Worm (Caenorhabditis elegans): Measurements from ENCODE around the gene F59A2.5.

Gene F59A2.5

ce11 chrIII:3430667-3431066, 26.0 kb downstream of the F59A2.5 start:
- no peak for TF ChIP-seq pag-3 (tag; optimal IDR thresholded peaks at IDR 0.05; ENCODE audit: borderline replicate concordance, insufficient read depth)

- TF ChIP-seq sptf-1 (tag; optimal IDR thresholded peaks at IDR 0.05) (no peak), blmp-1 (tag; optimal IDR thresholded peaks at IDR 0.05) (no peak), zag-1 (tag; optimal IDR thresholded peaks at IDR 0.05) (no peak), nhr-71 (tag; optimal IDR thresholded peaks at IDR 0.05) (no peak), hlh-17 (GFP tag; optimal IDR thresholded peaks at IDR 0.05; ENCODE audit: borderline replicate concordance) (no peak), unc-86 (tag; optimal IDR thresholded peaks at IDR 0.05) (no peak), mep-1 (tag; optimal IDR thresholded peaks at IDR 0.05) (no peak), nhr-12 (tag; optimal IDR thresholded peaks at IDR 0.05) (no peak), fkh-10 (GFP tag; optimal IDR thresholded peaks at IDR 0.05) (no peak)
Measured at ce11 chrIII:3431385-3431784, 26.7 kb downstream of the F59A2.5 start, which contains the start of gene K01A11.1. Gene K01A11.1 (minus strand): TSS chrIII:3431485.

- TF ChIP-seq snpc-4 (tag; optimal IDR thresholded peaks at IDR 0.05) (no peak), elt-3 (tag; optimal IDR thresholded peaks at IDR 0.05) (peak in 5 of 6 experiments; percentile 37 to 92 (median 44)), nhr-85 (tag) (peak; percentile 83), nhr-47 (tag; optimal IDR thresholded peaks at IDR 0.05) (no peak), nhr-71 (tag; optimal IDR thresholded peaks at IDR 0.05) (peak; percentile 41), nhr-90 (tag; optimal IDR thresholded peaks at IDR 0.05; ENCODE audit: poor library complexity) (peak; percentile 0), mab-9 (GFP tag; IDR thresholded peaks at IDR 0.05) (no peak), elt-2 (tag; optimal IDR thresholded peaks at IDR 0.05) (peak; percentile 46), blmp-1 (tag; optimal IDR thresholded peaks at IDR 0.05) (peak; percentile 70), tlp-1 (tag; optimal IDR thresholded peaks at IDR 0.05) (no peak), lin-14 (GFP tag; optimal IDR thresholded peaks at IDR 0.05) (peak; percentile 53), nhr-20 (tag; optimal IDR thresholded peaks at IDR 0.05) (peak; percentile 34)
Measured at ce11 chrIII:3435152-3435551, 30.5 kb downstream of the F59A2.5 start.

ce11 chrIII:3437139-3437538, 32.5 kb downstream of the F59A2.5 start:
- TF ChIP-seq egl-13 (tag; optimal IDR thresholded peaks at IDR 0.05) (no peak), lin-14 (GFP tag; optimal IDR thresholded peaks at IDR 0.05) (peak; percentile 89), elt-3 (tag; optimal IDR thresholded peaks at IDR 0.05) (no peak), swsn-7 (tag; optimal IDR thresholded peaks at IDR 0.05) (no peak), blmp-1 (tag; optimal IDR thresholded peaks at IDR 0.05) (peak; percentile 29), unc-86 (tag; optimal IDR thresholded peaks at IDR 0.05) (no peak), nhr-71 (tag; optimal IDR thresholded peaks at IDR 0.05) (peak; percentile 3), xbp-1 (tag; optimal IDR thresholded peaks at IDR 0.05) (no peak), snu-23 (GFP tag; optimal IDR thresholded peaks at IDR 0.05) (no peak), lin-35 (GFP tag; optimal IDR thresholded peaks at IDR 0.05) (no peak), F16B12.6 (tag; optimal IDR thresholded peaks at IDR 0.05) (no peak), dsc-1 (tag; optimal IDR thresholded peaks at IDR 0.05) (no peak), lsy-2 (tag; optimal IDR thresholded peaks at IDR 0.05) (no peak), ceh-82 (tag; optimal IDR thresholded peaks at IDR 0.05) (peak in 1 of 3 experiments; percentile 1), egl-27 (tag; optimal IDR thresholded peaks at IDR 0.05) (no peak), nhr-19 (GFP tag; conservative IDR thresholded peaks at IDR 0.05) (no peak), zip-4 (GFP tag; optimal IDR thresholded peaks at IDR 0.05) (no peak), pax-3 (tag; optimal IDR thresholded peaks at IDR 0.05) (no peak), nhr-85 (tag) (peak; percentile 53), rnt-1 (tag; optimal IDR thresholded peaks at IDR 0.05) (no peak)

ce11 chrIII:3444139-3444538, 39.5 kb downstream of the F59A2.5 start, which contains the start of gene spe-41:
Gene spe-41 (minus strand): TSS chrIII:3444210.
- TF ChIP-seq ceh-88 (GFP tag; IDR thresholded peaks at IDR 0.05) (no peak), jun-1 (tag; optimal IDR thresholded peaks at IDR 0.05) (no peak), sup-37 (GFP tag; optimal IDR thresholded peaks at IDR 0.05) (no peak), sox-4 (tag; optimal IDR thresholded peaks at IDR 0.05) (no peak), ztf-11 (tag; optimal IDR thresholded peaks at IDR 0.05) (no peak), lin-39 (tag; optimal IDR thresholded peaks at IDR 0.05) (no peak), nhr-71 (tag; optimal IDR thresholded peaks at IDR 0.05) (no peak)
